Fruit fly (Drosophila melanogaster): ENCODE results near the gene CG31715.
A peak's percentile ranks its signal among the peaks of the same experiment; 100 is the strongest.

CG31715 gene

dm6 chr2L:10341405-10341804, at the start of gene CG31715 (continued):
- TF ChIP-seq stwl (tag; optimal IDR thresholded peaks at IDR 0.05): peak; percentile 56
- no peak for TF ChIP-seq CG13296 (GFP tag; optimal IDR thresholded peaks at IDR 0.05)
- no peak for TF ChIP-seq dmrt11E (tag; optimal IDR thresholded peaks at IDR 0.05)
- no peak for TF ChIP-seq H15 (GFP tag; IDR thresholded peaks at IDR 0.05)
- no peak for TF ChIP-seq CG10654 (GFP tag; optimal IDR thresholded peaks at IDR 0.05)
- TF ChIP-seq B-H2 (GFP tag; optimal IDR thresholded peaks at IDR 0.05): peak; percentile 19
- TF ChIP-seq bbx (GFP tag; IDR thresholded peaks at IDR 0.05; ENCODE audit: partially characterized antibody): no peak
- TF ChIP-seq Hsf (GFP tag; optimal IDR thresholded peaks at IDR 0.05): no peak
- peak; percentile 37 for TF ChIP-seq Hr3 (GFP tag; optimal IDR thresholded peaks at IDR 0.05)
- no peak for TF ChIP-seq CG10431 (GFP tag; optimal IDR thresholded peaks at IDR 0.05)
- TF ChIP-seq CG12744 (GFP tag; optimal IDR thresholded peaks at IDR 0.05): no peak
- TF ChIP-seq salm (tag; optimal IDR thresholded peaks at IDR 0.05): no peak
- peak; percentile 41; the same call in 1 of the 2 replicates for TF ChIP-seq Bgb (GFP tag; IDR thresholded peaks at IDR 0.05; ENCODE audit: partially characterized antibody)
- TF ChIP-seq eve (GFP tag; optimal IDR thresholded peaks at IDR 0.05): no peak
- TF ChIP-seq BtbVII (GFP tag; optimal IDR thresholded peaks at IDR 0.05): no peak
- TF ChIP-seq CG13287 (GFP tag; IDR thresholded peaks at IDR 0.05; ENCODE audit: partially characterized antibody): peak; percentile 63
- TF ChIP-seq Optix (GFP tag; IDR thresholded peaks at IDR 0.05): no peak
- no peak for TF ChIP-seq pnt (GFP tag; optimal IDR thresholded peaks at IDR 0.05)
- no peak for TF ChIP-seq GATAe (GFP tag; conservative IDR thresholded peaks at IDR 0.05)
- peak; percentile 62; the same call in 1 of the 3 replicates for TF ChIP-seq Dbx (GFP tag; IDR thresholded peaks at IDR 0.05)
- no peak for TF ChIP-seq CG1832 (GFP tag; optimal IDR thresholded peaks at IDR 0.05)
- no peak for TF ChIP-seq Taf1 (GFP tag; IDR thresholded peaks at IDR 0.05)
- no peak for TF ChIP-seq CG8281 (tag; optimal IDR thresholded peaks at IDR 0.05)
- TF ChIP-seq seq (GFP tag; IDR thresholded peaks at IDR 0.05): no peak
- no peak for TF ChIP-seq Mrtf (GFP tag; IDR thresholded peaks at IDR 0.05)
- no peak for TF ChIP-seq CG2199 (GFP tag; IDR thresholded peaks at IDR 0.05)
- TF ChIP-seq CG17912 (GFP tag; optimal IDR thresholded peaks at IDR 0.05): no peak
- no peak for TF ChIP-seq CG1024 (GFP tag; IDR thresholded peaks at IDR 0.05)
- no peak for TF ChIP-seq CG3847 (GFP tag; IDR thresholded peaks at IDR 0.05)
- no peak for TF ChIP-seq bcd (GFP tag; optimal IDR thresholded peaks at IDR 0.05)
- TF ChIP-seq CG18476 (GFP tag; optimal IDR thresholded peaks at IDR 0.05): no peak
- TF ChIP-seq CG31224 (GFP tag; IDR thresholded peaks at IDR 0.05): no peak
- TF ChIP-seq abd-A (tag; optimal IDR thresholded peaks at IDR 0.05): no peak
- peak; percentile 18 for TF ChIP-seq gsb-n (tag; optimal IDR thresholded peaks at IDR 0.05)
- TF ChIP-seq exex (tag; optimal IDR thresholded peaks at IDR 0.05): no peak
- no peak for TF ChIP-seq bowl (GFP tag; IDR thresholded peaks at IDR 0.05)
- peak; percentile 51 for TF ChIP-seq Scr (GFP tag; IDR thresholded peaks at IDR 0.05; ENCODE audit: partially characterized antibody)
- peak; percentile 30 for TF ChIP-seq CG13424 (tag; optimal IDR thresholded peaks at IDR 0.05)
- TF ChIP-seq CG7357 (GFP tag; IDR thresholded peaks at IDR 0.05): no peak
- TF ChIP-seq btn (GFP tag; optimal IDR thresholded peaks at IDR 0.05): no peak
- peak in 1 of 2 experiments; percentile 56 for TF ChIP-seq crp (GFP tag; optimal IDR thresholded peaks at IDR 0.05)
- TF ChIP-seq CG4707 (GFP tag; optimal IDR thresholded peaks at IDR 0.05): no peak
- TF ChIP-seq so (GFP tag; IDR thresholded peaks at IDR 0.05): no peak
- TF ChIP-seq CG4328 (GFP tag; optimal IDR thresholded peaks at IDR 0.05): no peak
- TF ChIP-seq CG14860 (GFP tag; IDR thresholded peaks at IDR 0.05; ENCODE audit: partially characterized antibody): no peak
- TF ChIP-seq Hmx (GFP tag; optimal IDR thresholded peaks at IDR 0.05): no peak
- TF ChIP-seq CG3281 (GFP tag; optimal IDR thresholded peaks at IDR 0.05): no peak
- no peak for TF ChIP-seq ewg (GFP tag; optimal IDR thresholded peaks at IDR 0.05)
- no peak for TF ChIP-seq Pdp1 (GFP tag; optimal IDR thresholded peaks at IDR 0.05)
- no peak for TF ChIP-seq Oaz (GFP tag; IDR thresholded peaks at IDR 0.05)
- TF ChIP-seq tgo (GFP tag; IDR thresholded peaks at IDR 0.05): no peak
